Fruit fly (Drosophila melanogaster) whole organism, embryonic: Measurements from ENCODE around the gene Mtp.

Experiments
- Awh ChIP-seq: fragments of 200-800 bp; sonication (Bioruptor generic); IDR thresholded peaks from 2 replicates; pipeline ENCODE4, ENCODE4 v1.3.6; 2022; ENCODE audit warnings: missing biosample characterization, missing genetic modification characterization
- Bdp1 ChIP-seq: fragments of 200-800 bp; sonication (Bioruptor generic); optimal IDR thresholded peaks from 3 replicates; lab custom pipeline; 2016; ENCODE audit warnings: missing biosample characterization, missing genetic modification characterization
- CG10431 ChIP-seq: fragments of 200-800 bp; sonication (Bioruptor generic); optimal IDR thresholded peaks from 3 replicates; lab custom pipeline; 2018; ENCODE audit warnings: missing biosample characterization, mild to moderate bottlenecking, missing genetic modification characterization
- CG10565 ChIP-seq: fragments of 200-800 bp; sonication (Bioruptor generic); optimal IDR thresholded peaks from 3 replicates; lab custom pipeline; 2016; ENCODE audit warnings: missing biosample characterization, mild to moderate bottlenecking, missing genetic modification characterization
- CG11696 ChIP-seq: fragments of 200-800 bp; sonication (Bioruptor generic); IDR thresholded peaks from 2 replicates; pipeline ENCODE4 v1.3.6; 2022; ENCODE audit warnings: missing biosample characterization, missing genetic modification characterization
- CG12391 ChIP-seq: fragments of 200-800 bp; sonication (Bioruptor generic); optimal IDR thresholded peaks from 3 replicates; lab custom pipeline; 2018; ENCODE audit warnings: missing biosample characterization, mild to moderate bottlenecking, missing genetic modification characterization, moderate library complexity
- CG17612 ChIP-seq: fragments of 200-800 bp; sonication (Bioruptor generic); IDR thresholded peaks from 2 replicates; pipeline ENCODE4 v1.3.6; 2022; ENCODE audit warnings: missing biosample characterization, missing genetic modification characterization
- CG1832 ChIP-seq: fragments of 200-800 bp; sonication (Bioruptor generic); optimal IDR thresholded peaks from 2 replicates; lab custom pipeline; 2017; ENCODE audit warnings: missing biosample characterization, mild to moderate bottlenecking, missing genetic modification characterization, inconsistent platforms
- CG2199 ChIP-seq: fragments of 200-800 bp; sonication (Bioruptor generic); IDR thresholded peaks from 3 replicates; pipeline ENCODE4 v1.3.6; 2022; ENCODE audit warnings: missing biosample characterization, missing genetic modification characterization
- CG2712 ChIP-seq: fragments of 200-800 bp; optimal IDR thresholded peaks from 3 replicates; lab custom pipeline; 2019; ENCODE audit warnings: missing biosample characterization, mild to moderate bottlenecking, missing genetic modification characterization, moderate library complexity
- CG3163 ChIP-seq: fragments of 200-800 bp; sonication (Bioruptor generic); optimal IDR thresholded peaks from 3 replicates; lab custom pipeline; 2016; ENCODE audit warnings: missing biosample characterization, missing genetic modification characterization
- CG32767 ChIP-seq: fragments of 200-800 bp; sonication (Bioruptor generic); IDR thresholded peaks from 2 replicates; pipeline ENCODE4 v1.3.6; 2022; ENCODE audit warnings: missing biosample characterization, missing genetic modification characterization
- CG32772 ChIP-seq: fragments of 200-800 bp; sonication (Bioruptor generic); IDR thresholded peaks from 2 replicates; pipeline ENCODE4 v1.3.6; 2022; ENCODE audit warnings: missing biosample characterization, missing genetic modification characterization
- CG6175 ChIP-seq: fragments of 200-800 bp; sonication (Bioruptor generic); IDR thresholded peaks from 3 replicates; pipeline ENCODE4 v1.3.6; 2022; ENCODE audit warnings: missing biosample characterization, missing genetic modification characterization
- CG7372 ChIP-seq: fragments of 200-800 bp; sonication (Bioruptor generic); IDR thresholded peaks from 2 replicates; pipeline ENCODE4 v1.3.6; 2022; ENCODE audit warnings: missing biosample characterization, missing genetic modification characterization
- CG8924 ChIP-seq: fragments of 200-800 bp; optimal IDR thresholded peaks from 3 replicates; lab custom pipeline; 2019; ENCODE audit warnings: missing biosample characterization, mild to moderate bottlenecking, missing genetic modification characterization, moderate library complexity
- D19B ChIP-seq: fragments of 200-800 bp; sonication (Bioruptor generic); optimal IDR thresholded peaks from 2 replicates; lab custom pipeline; 2017; ENCODE audit warnings: missing biosample characterization, mild to moderate bottlenecking, missing genetic modification characterization
- Dbx ChIP-seq: fragments of 200-800 bp; sonication (Bioruptor generic); IDR thresholded peaks from 3 replicates; pipeline ENCODE4 v1.3.6; 2022; ENCODE audit warnings: missing biosample characterization, missing genetic modification characterization
- Drgx ChIP-seq: fragments of 200-800 bp; sonication (Bioruptor generic); IDR thresholded peaks from 2 replicates; pipeline ENCODE4 v1.3.6; 2022; ENCODE audit warnings: missing biosample characterization, missing genetic modification characterization
- Hr51 ChIP-seq, 2 experiments: fragments of 200-800 bp; sonication (Bioruptor generic); optimal IDR thresholded peaks; 2 replicates in 1 of 2; 3 replicates in 1 of 2; lab custom pipeline; 2016 to 2018; ENCODE audit warnings: missing biosample characterization in 2 of 2, missing genetic modification characterization in 2 of 2, mild to moderate bottlenecking in 1 of 2, moderate library complexity in 1 of 2
- NC2α ChIP-seq: fragments of 200-800 bp; sonication (Bioruptor generic); optimal IDR thresholded peaks from 2 replicates; lab custom pipeline; 2016; ENCODE audit warnings: missing biosample characterization, missing genetic modification characterization
- Neu2 ChIP-seq: fragments of 200-800 bp; sonication (Bioruptor generic); optimal IDR thresholded peaks from 3 replicates; lab custom pipeline; 2016; ENCODE audit warnings: missing biosample characterization, missing genetic modification characterization, borderline replicate concordance
- Opbp ChIP-seq: fragments of 200-800 bp; sonication (Bioruptor generic); IDR thresholded peaks from 3 replicates; pipeline ENCODE4 v1.3.6; 2022; ENCODE audit warnings: missing biosample characterization, missing genetic modification characterization; ENCODE audit not compliant: partially characterized antibody
- Ravus ChIP-seq: fragments of 200-800 bp; sonication (Bioruptor generic); IDR thresholded peaks from 2 replicates; pipeline ENCODE4 v1.3.6; 2022; ENCODE audit warnings: missing biosample characterization, missing genetic modification characterization
- aop ChIP-seq: fragments of 200-800 bp; sonication (Bioruptor generic); IDR thresholded peaks from 2 replicates; pipeline ENCODE4 v1.3.6; 2022; ENCODE audit warnings: missing biosample characterization, missing genetic modification characterization
- ap ChIP-seq: fragments of 200-800 bp; sonication (Bioruptor generic); IDR thresholded peaks from 2 replicates; pipeline ENCODE4 v1.3.6; 2022; ENCODE audit warnings: missing biosample characterization, missing genetic modification characterization
- ara ChIP-seq: fragments of 200-800 bp; sonication (Bioruptor generic); IDR thresholded peaks from 2 replicates; pipeline ENCODE4 v1.3.6; 2022; ENCODE audit warnings: missing biosample characterization, missing genetic modification characterization
- bcd ChIP-seq: fragments of 200-800 bp; sonication (Bioruptor generic); optimal IDR thresholded peaks from 2 replicates; lab custom pipeline; 2017; ENCODE audit warnings: missing biosample characterization, mild to moderate bottlenecking, missing genetic modification characterization
- cas ChIP-seq: fragments of 200-800 bp; sonication (Bioruptor generic); IDR thresholded peaks from 2 replicates; pipeline ENCODE4 v1.3.6; 2022; ENCODE audit warnings: missing biosample characterization, missing genetic modification characterization
- crol ChIP-seq: fragments of 200-800 bp; sonication (Bioruptor generic); IDR thresholded peaks from 2 replicates; pipeline ENCODE4 v1.3.6; 2022; ENCODE audit warnings: missing biosample characterization, missing genetic modification characterization
- eve ChIP-seq, 2 experiments: fragments of >200 bp; optimal IDR thresholded peaks; 2 replicates each; lab custom pipeline; 2017; ENCODE audit warnings: missing biosample characterization in 2 of 2, missing genetic modification characterization in 2 of 2
- gem ChIP-seq: fragments of 200-800 bp; sonication (Bioruptor generic); optimal IDR thresholded peaks from 2 replicates; lab custom pipeline; 2019; ENCODE audit warnings: missing biosample characterization, mild to moderate bottlenecking, missing genetic modification characterization, moderate library complexity
- gsb-n ChIP-seq: fragments of 200-800 bp; sonication (Bioruptor generic); optimal IDR thresholded peaks from 3 replicates; lab custom pipeline; 2018; ENCODE audit warnings: missing biosample characterization, mild to moderate bottlenecking, missing genetic modification characterization
- mld ChIP-seq: fragments of 200-800 bp; sonication (Bioruptor generic); IDR thresholded peaks from 3 replicates; pipeline ENCODE4 v1.3.6; 2022; ENCODE audit warnings: missing biosample characterization, missing genetic modification characterization; ENCODE audit not compliant: partially characterized antibody
- oc ChIP-seq: fragments of 200-800 bp; sonication (Bioruptor generic); optimal IDR thresholded peaks from 2 replicates; lab custom pipeline; 2018; ENCODE audit warnings: missing biosample characterization, mild to moderate bottlenecking, missing genetic modification characterization, moderate library complexity
- sim ChIP-seq: fragments of 200-800 bp; sonication (Bioruptor generic); IDR thresholded peaks from 2 replicates; pipeline ENCODE4 v1.3.6; 2022; ENCODE audit warnings: missing biosample characterization, missing genetic modification characterization
- slbo ChIP-seq: fragments of 200-800 bp; sonication (Bioruptor generic); IDR thresholded peaks from 2 replicates; pipeline ENCODE4 v1.3.6; 2022; ENCODE audit warnings: missing biosample characterization, missing genetic modification characterization
- toy ChIP-seq: fragments of 200-800 bp; sonication (Bioruptor generic); IDR thresholded peaks from 2 replicates; pipeline ENCODE4 v1.3.6; 2022; ENCODE audit warnings: missing biosample characterization, missing genetic modification characterization
- trem ChIP-seq: fragments of 200-800 bp; optimal IDR thresholded peaks from 3 replicates; lab custom pipeline; 2019; ENCODE audit warnings: missing biosample characterization, mild to moderate bottlenecking, missing genetic modification characterization, moderate library complexity
- ttk ChIP-seq: fragments of 200-800 bp; sonication (Bioruptor generic); IDR thresholded peaks from 2 replicates; pipeline ENCODE4 v2.1.2; 2022; ENCODE audit warnings: missing biosample characterization, missing genetic modification characterization
- vnd ChIP-seq: fragments of 200-800 bp; sonication (Bioruptor generic); IDR thresholded peaks from 3 replicates; pipeline ENCODE4 v1.3.6; 2022; ENCODE audit warnings: missing biosample characterization, missing genetic modification characterization; ENCODE audit not compliant: partially characterized antibody
- z ChIP-seq: fragments of 200-800 bp; sonication (Bioruptor generic); IDR thresholded peaks from 3 replicates; pipeline ENCODE4 v1.3.6; 2022; ENCODE audit warnings: missing biosample characterization, missing genetic modification characterization
- zen2 ChIP-seq: fragments of 200-800 bp; sonication (Bioruptor generic); IDR thresholded peaks from 3 replicates; pipeline ENCODE4 v1.3.6; 2022; ENCODE audit warnings: missing biosample characterization, missing genetic modification characterization; ENCODE audit not compliant: partially characterized antibody

The Mtp gene

DNA sequence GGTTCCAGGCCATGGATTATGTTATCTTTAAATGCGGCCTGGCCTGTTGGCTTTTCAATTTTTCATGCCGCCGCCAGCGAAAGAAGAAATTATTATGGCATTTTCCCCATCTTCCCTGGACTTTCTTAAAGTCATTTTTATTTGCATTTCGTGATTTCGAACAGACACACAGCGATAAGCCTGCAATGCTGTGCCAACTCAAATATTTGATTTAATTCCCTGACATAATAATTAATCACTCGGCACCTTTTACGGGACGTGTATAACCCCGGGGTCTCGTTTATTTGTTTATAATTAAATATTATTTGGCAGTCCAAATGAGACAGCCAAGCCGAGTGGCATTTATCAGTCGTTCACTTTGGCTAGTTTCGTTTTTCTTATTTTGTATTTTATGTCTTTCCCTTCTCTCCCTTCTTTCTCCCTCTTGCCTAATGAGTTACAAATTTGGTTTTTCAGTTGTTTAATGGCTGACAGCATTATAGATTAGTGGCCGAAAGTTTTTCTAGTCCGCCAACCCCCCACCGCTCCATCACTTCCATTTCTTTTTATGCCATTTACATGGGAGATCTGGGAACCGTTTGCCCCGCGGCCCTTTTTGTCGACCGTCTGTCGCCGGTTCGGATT is 47.1 kb upstream of the Mtp start (continued):
- TF ChIP-seq Opbp (GFP tag; lab: Robert Waterston, UW), result no peak
- no peak for TF ChIP-seq CG32767
- peak in 1 of 2 experiments; percentile 60 for TF ChIP-seq eve (GFP tag; optimal IDR thresholded peaks at IDR 0.05; lab: Kevin White, UChicago)
- TF ChIP-seq Ravus, result no peak
- no peak for TF ChIP-seq z (GFP tag; lab: Robert Waterston, UW)
- no peak for TF ChIP-seq slbo
- no peak for TF ChIP-seq zen2 (GFP tag; lab: Robert Waterston, UW)
- TF ChIP-seq vnd, result no peak
- TF ChIP-seq Drgx (GFP tag; lab: Robert Waterston, UW), result no peak
- peak; percentile 60; the same call in 1 of the 2 replicates for TF ChIP-seq crol (GFP tag; lab: Robert Waterston, UW)
- no peak for TF ChIP-seq toy
- TF ChIP-seq CG2712 (tag; lab: Kevin White, UChicago), result peak; percentile 11
- TF ChIP-seq CG2199 (GFP tag; lab: Robert Waterston, UW), result no peak
- TF ChIP-seq oc (tag; lab: Kevin White, UChicago), result peak; percentile 48
- TF ChIP-seq Awh, result peak; percentile 88
- no peak for TF ChIP-seq mld (GFP tag; lab: Robert Waterston, UW)
- TF ChIP-seq ara (GFP tag; lab: Robert Waterston, UW), result no peak
- TF ChIP-seq CG10565 (GFP tag; lab: Kevin White, UChicago), result no peak
- no peak for TF ChIP-seq trem (tag; lab: Kevin White, UChicago)
- TF ChIP-seq CG11696 (GFP tag; lab: Robert Waterston, UW), result no peak
- TF ChIP-seq aop, result no peak
- TF ChIP-seq CG10431 (GFP tag; lab: Kevin White, UChicago), result peak; percentile 38
- no peak for TF ChIP-seq CG17612 (GFP tag; lab: Robert Waterston, UW)
- no peak for TF ChIP-seq bcd (GFP tag; lab: Kevin White, UChicago)
- TF ChIP-seq sim (GFP tag; lab: Robert Waterston, UW), result no peak
- no peak for TF ChIP-seq CG8924 (tag; lab: Kevin White, UChicago)
- no peak for TF ChIP-seq cas (GFP tag; lab: Robert Waterston, UW)
- TF ChIP-seq D19B (GFP tag; lab: Kevin White, UChicago), result no peak
- no peak for TF ChIP-seq gsb-n
- TF ChIP-seq CG12391, result no peak
- no peak for TF ChIP-seq CG32772 (GFP tag; lab: Robert Waterston, UW)
- TF ChIP-seq CG3163, result no peak
- no peak for TF ChIP-seq ttk
- TF ChIP-seq CG6175 (GFP tag; lab: Robert Waterston, UW), result no peak
- no peak for TF ChIP-seq Dbx (GFP tag; lab: Robert Waterston, UW)
- TF ChIP-seq gem (tag; lab: Kevin White, UChicago), result no peak
- no peak for TF ChIP-seq NC2α (GFP tag; lab: Kevin White, UChicago)
- no peak for TF ChIP-seq CG7372 (GFP tag; lab: Robert Waterston, UW)
- TF ChIP-seq CG1832, result no peak
- no peak for TF ChIP-seq Bdp1 (GFP tag; lab: Kevin White, UChicago)
- TF ChIP-seq Hr51 (GFP tag; optimal IDR thresholded peaks at IDR 0.05; lab: Kevin White, UChicago), result no peak
- TF ChIP-seq Neu2 (GFP tag; lab: Kevin White, UChicago), result no peak
- no peak for TF ChIP-seq ap (GFP tag; lab: Robert Waterston, UW)
